Worm (Caenorhabditis elegans): ENCODE data around the gene pqn-79.

Gene pqn-79

ce11 chrIV:15561223-15561656 is 34.1 kb upstream of the pqn-79 start (continued):
- TF ChIP-seq F37D6.2 (tag; optimal IDR thresholded peaks at IDR 0.05) (no peak), unc-62 (GFP tag; optimal IDR thresholded peaks at IDR 0.05 in 1 of 2) (peak in 1 of 2 experiments; percentile 3), unc-62 (tag; optimal IDR thresholded peaks at IDR 0.05) (no peak), R02D3.7 (tag; optimal IDR thresholded peaks at IDR 0.05) (no peak), nhr-42 (GFP tag; IDR thresholded peaks at IDR 0.05) (no peak), mdl-1 (tag; optimal IDR thresholded peaks at IDR 0.05) (no peak), skn-1 (tag; optimal IDR thresholded peaks at IDR 0.05) (no peak), F26F4.8 (GFP tag; conservative IDR thresholded peaks at IDR 0.05) (no peak), daf-12 (tag; optimal IDR thresholded peaks at IDR 0.05) (no peak), Y105C5A.15 (GFP tag; IDR thresholded peaks at IDR 0.05) (no peak), fkh-10 (GFP tag; optimal IDR thresholded peaks at IDR 0.05) (peak; percentile 86), nhr-25 (tag; optimal IDR thresholded peaks at IDR 0.05; ENCODE audit: borderline replicate concordance, insufficient read depth) (peak; percentile 31), zip-2 (tag; optimal IDR thresholded peaks at IDR 0.05) (no peak), tra-1 (GFP tag; IDR thresholded peaks at IDR 0.05) (no peak), lin-1 (GFP tag; IDR thresholded peaks at IDR 0.05) (no peak), duxl-1 (tag; optimal IDR thresholded peaks at IDR 0.05; ENCODE audit: poor library complexity) (peak; percentile 64), lin-38 (GFP tag; IDR thresholded peaks at IDR 0.05) (no peak), lin-39 (tag; optimal IDR thresholded peaks at IDR 0.05) (no peak), spr-1 (tag; optimal IDR thresholded peaks at IDR 0.05) (no peak), pha-4 (GFP tag; IDR thresholded peaks at IDR 0.05) (no peak), pha-4 (tag; optimal IDR thresholded peaks at IDR 0.05) (no peak), Y5F2A.4 (GFP tag; optimal IDR thresholded peaks at IDR 0.05) (no peak), D1046.2 (GFP tag; IDR thresholded peaks at IDR 0.05) (no peak), ama-1 (optimal IDR thresholded peaks at IDR 0.05) (no peak), lin-15B (tag; optimal IDR thresholded peaks at IDR 0.05) (no peak), mxl-3 (GFP tag; optimal IDR thresholded peaks at IDR 0.05) (no peak), ztf-7 (tag; optimal IDR thresholded peaks at IDR 0.05) (no peak), nhr-48 (tag; optimal IDR thresholded peaks at IDR 0.05) (no peak), F49E8.2 (tag; optimal IDR thresholded peaks at IDR 0.05; ENCODE audit: borderline replicate concordance) (no peak), aly-2 (tag; optimal IDR thresholded peaks at IDR 0.05) (no peak), dpl-1 (GFP tag; optimal IDR thresholded peaks at IDR 0.05) (no peak), nhr-11 (tag; optimal IDR thresholded peaks at IDR 0.05) (no peak), lin-13 (GFP tag; optimal IDR thresholded peaks at IDR 0.05) (no peak), snpc-4 (tag; optimal IDR thresholded peaks at IDR 0.05) (no peak), dmd-8 (GFP tag; IDR thresholded peaks at IDR 0.05) (no peak), attf-4 (tag; optimal IDR thresholded peaks at IDR 0.05) (no peak), ceh-32 (tag; optimal IDR thresholded peaks at IDR 0.05; ENCODE audit: poor library complexity) (no peak), hif-1 (tag; optimal IDR thresholded peaks at IDR 0.05) (no peak), dve-1 (tag; optimal IDR thresholded peaks at IDR 0.05; ENCODE audit: insufficient read depth) (peak; percentile 66), mes-2 (tag; optimal IDR thresholded peaks at IDR 0.05; ENCODE audit: poor library complexity, severe bottlenecking) (no peak), nhr-237 (tag; optimal IDR thresholded peaks at IDR 0.05) (no peak), ctbp-1 (GFP tag; IDR thresholded peaks at IDR 0.05) (no peak), unc-130 (GFP tag; optimal IDR thresholded peaks at IDR 0.05) (no peak), dmd-9 (GFP tag; IDR thresholded peaks at IDR 0.05) (no peak), madf-5 (GFP tag; IDR thresholded peaks at IDR 0.05) (no peak), lin-29 (GFP tag; IDR thresholded peaks at IDR 0.05) (no peak), ztf-11 (tag; optimal IDR thresholded peaks at IDR 0.05) (no peak), unc-39 (tag; optimal IDR thresholded peaks at IDR 0.05) (no peak), ZK337.2 (GFP tag; IDR thresholded peaks at IDR 0.05) (no peak), nhr-41 (GFP tag; IDR thresholded peaks at IDR 0.05) (no peak), ceh-20 (GFP tag; IDR thresholded peaks at IDR 0.05) (no peak), nhr-102 (tag; optimal IDR thresholded peaks at IDR 0.05) (no peak), egl-43 (GFP tag; IDR thresholded peaks at IDR 0.05) (no peak)

All from whole organism, L4 larva.